Worm (Caenorhabditis elegans) whole organism, late embryonic: ENCODE results near the gene H03G16.6.

Experiments used
- C38D4.7 ChIP-seq: fragments of 200-800 bp; sonication (Bioruptor generic); optimal IDR thresholded peaks from 2 replicates; lab custom pipeline; 2018; ENCODE audit warnings: mild to moderate bottlenecking, missing genetic modification characterization, moderate library complexity, missing compliant biosample characterization
- K09A11.1 ChIP-seq: sonication (generic microtip); optimal IDR thresholded peaks from 2 replicates; lab custom pipeline; 2017; ENCODE audit warnings: antibody characterized with exemption, mild to moderate bottlenecking, missing genetic modification characterization, missing compliant biosample characterization; ENCODE audit not compliant: insufficient read depth
- T23F11.4 ChIP-seq: fragments of 200-800 bp; sonication (Bioruptor generic); optimal IDR thresholded peaks from 2 replicates; lab custom pipeline; 2018; ENCODE audit warnings: mild to moderate bottlenecking, missing genetic modification characterization, missing compliant biosample characterization
- ama-1 ChIP-seq: fragments of 150-350 bp; optimal IDR thresholded peaks from 2 replicates; lab custom pipeline; 2014
- ceh-14 ChIP-seq: sonication (generic microtip); optimal IDR thresholded peaks from 2 replicates; lab custom pipeline; 2016; ENCODE audit warnings: missing genotype, missing genetic modification characterization, missing compliant biosample characterization
- ceh-18 ChIP-seq: sonication (generic microtip); optimal IDR thresholded peaks from 2 replicates; lab custom pipeline; 2016; ENCODE audit warnings: missing genetic modification characterization, missing compliant biosample characterization
- ceh-19 ChIP-seq: fragments of 200-800 bp; sonication (Bioruptor generic); optimal IDR thresholded peaks from 2 replicates; lab custom pipeline; 2018; ENCODE audit warnings: mild to moderate bottlenecking, missing genetic modification characterization, missing compliant biosample characterization
- ceh-2 ChIP-seq: sonication (generic microtip); optimal IDR thresholded peaks from 2 replicates; lab custom pipeline; 2016; ENCODE audit warnings: missing genotype, missing genetic modification characterization, missing compliant biosample characterization
- ceh-22 ChIP-seq: sonication (generic microtip); optimal IDR thresholded peaks from 2 replicates; lab custom pipeline; 2017; ENCODE audit warnings: missing biosample characterization, missing genetic modification characterization
- ceh-24 ChIP-seq: sonication (generic microtip); optimal IDR thresholded peaks from 2 replicates; lab custom pipeline; 2016; ENCODE audit warnings: mild to moderate bottlenecking, missing genetic modification characterization, missing compliant biosample characterization
- ceh-30 ChIP-seq: fragments of 150-350 bp; optimal IDR thresholded peaks from 2 replicates; lab custom pipeline; 2014; ENCODE audit warnings: missing biosample characterization, missing genetic modification characterization
- ceh-31 ChIP-seq: sonication (generic microtip); optimal IDR thresholded peaks from 2 replicates; lab custom pipeline; 2016; ENCODE audit warnings: missing genetic modification characterization, missing compliant biosample characterization
- ceh-45 ChIP-seq: fragments of 200-800 bp; sonication (Bioruptor generic); IDR thresholded peaks from 2 replicates; pipeline ENCODE4 v1.3.6; 2022; ENCODE audit warnings: missing genetic modification reagents, missing genetic modification characterization, missing compliant biosample characterization
- ceh-48 ChIP-seq: sonication (generic microtip); optimal IDR thresholded peaks from 2 replicates; lab custom pipeline; 2016; ENCODE audit warnings: missing genetic modification characterization, inconsistent platforms, missing compliant biosample characterization
- ceh-6 ChIP-seq: fragments of 200-800 bp; sonication (Bioruptor generic); optimal IDR thresholded peaks from 2 replicates; lab custom pipeline; 2018; ENCODE audit warnings: mild to moderate bottlenecking, missing genetic modification characterization, missing compliant biosample characterization
- ceh-9 ChIP-seq: sonication (generic microtip); optimal IDR thresholded peaks from 2 replicates; lab custom pipeline; 2016; ENCODE audit warnings: mild to moderate bottlenecking, missing genetic modification characterization, inconsistent platforms, missing compliant biosample characterization
- elt-2 ChIP-seq: sonication (generic microtip); optimal IDR thresholded peaks from 2 replicates; lab custom pipeline; 2016; ENCODE audit warnings: missing genetic modification reagents, missing genetic modification characterization, missing compliant biosample characterization
- elt-4 ChIP-seq: sonication (generic microtip); optimal IDR thresholded peaks from 2 replicates; lab custom pipeline; 2016; ENCODE audit warnings: missing genetic modification characterization, missing compliant biosample characterization
- fax-1 ChIP-seq: sonication (generic microtip); optimal IDR thresholded peaks from 2 replicates; lab custom pipeline; 2016; ENCODE audit warnings: missing genotype, missing genetic modification characterization, missing compliant biosample characterization
- fkh-6 ChIP-seq: sonication (generic microtip); optimal IDR thresholded peaks from 2 replicates; lab custom pipeline; 2016; ENCODE audit warnings: missing genetic modification characterization, missing compliant biosample characterization
- gmeb-2 ChIP-seq: sonication (generic microtip); optimal IDR thresholded peaks from 2 replicates; lab custom pipeline; 2016; ENCODE audit warnings: missing genetic modification characterization, inconsistent platforms, missing compliant biosample characterization
- hlh-30 ChIP-seq: sonication (generic microtip); optimal IDR thresholded peaks from 2 replicates; lab custom pipeline; 2017; ENCODE audit warnings: antibody characterized with exemption, missing genetic modification characterization, missing compliant biosample characterization; ENCODE audit not compliant: insufficient read depth
- lim-6 ChIP-seq: sonication (generic microtip); optimal IDR thresholded peaks from 2 replicates; lab custom pipeline; 2016; ENCODE audit warnings: missing genetic modification characterization, missing compliant biosample characterization
- npax-4 ChIP-seq: sonication (generic microtip); optimal IDR thresholded peaks from 2 replicates; lab custom pipeline; 2016; ENCODE audit warnings: missing genetic modification characterization, missing compliant biosample characterization
- odd-2 ChIP-seq: sonication (generic microtip); optimal IDR thresholded peaks from 2 replicates; lab custom pipeline; 2017; ENCODE audit warnings: antibody characterized with exemption, mild to moderate bottlenecking, missing genetic modification characterization, missing compliant biosample characterization
- pag-3 ChIP-seq: sonication (generic microtip); optimal IDR thresholded peaks from 2 replicates; lab custom pipeline; 2016; ENCODE audit warnings: missing compliant biosample characterization, missing genetic modification characterization, borderline replicate concordance
- pat-9 ChIP-seq: fragments of 200-800 bp; sonication (Bioruptor generic); optimal IDR thresholded peaks from 2 replicates; lab custom pipeline; 2018; ENCODE audit warnings: mild to moderate bottlenecking, missing genetic modification characterization, moderate library complexity, missing compliant biosample characterization
- pha-4 ChIP-seq: fragments of 150-350 bp; optimal IDR thresholded peaks from 2 replicates; lab custom pipeline; 2018; ENCODE audit warnings: missing biosample characterization, missing genetic modification reagents, missing genetic modification characterization
- ref-2 ChIP-seq: sonication (generic microtip); optimal IDR thresholded peaks from 2 replicates; lab custom pipeline; 2016; ENCODE audit warnings: missing genetic modification characterization, missing compliant biosample characterization
- rnt-1 ChIP-seq: sonication (generic microtip); optimal IDR thresholded peaks from 2 replicates; lab custom pipeline; 2016; ENCODE audit warnings: missing genetic modification characterization, missing compliant biosample characterization
- syd-9 ChIP-seq: sonication (generic microtip); optimal IDR thresholded peaks from 2 replicates; lab custom pipeline; 2016; ENCODE audit warnings: mild to moderate bottlenecking, missing genetic modification characterization, moderate library complexity, missing compliant biosample characterization
- tbx-7 ChIP-seq: sonication (generic microtip); optimal IDR thresholded peaks from 2 replicates; lab custom pipeline; 2016; ENCODE audit warnings: missing genotype, missing genetic modification characterization, missing compliant biosample characterization
- unc-3 ChIP-seq, 2 experiments: fragments of 200-800 bp in 1 of 2; sonication (Bioruptor generic) in 1 of 2; sonication (generic microtip) in 1 of 2; conservative IDR thresholded peaks in 1 of 2; optimal IDR thresholded peaks in 1 of 2; 2 replicates each; pipeline versions ENCODE4 v1.3.6 to Lab custom; 2016 to 2022; ENCODE audit warnings: missing compliant biosample characterization in 2 of 2, missing genetic modification characterization in 2 of 2, missing genetic modification reagents in 1 of 2
- unc-42 ChIP-seq: sonication (generic microtip); optimal IDR thresholded peaks from 2 replicates; lab custom pipeline; 2016; ENCODE audit warnings: missing genotype, missing genetic modification characterization, missing compliant biosample characterization
- zip-5 ChIP-seq: sonication (generic microtip); optimal IDR thresholded peaks from 2 replicates; lab custom pipeline; 2016; ENCODE audit warnings: missing genetic modification characterization, missing compliant biosample characterization
- ztf-16 ChIP-seq: sonication (generic microtip); optimal IDR thresholded peaks from 2 replicates; lab custom pipeline; 2017; ENCODE audit warnings: missing genetic modification characterization, missing compliant biosample characterization

The H03G16.6 gene

DNA sequence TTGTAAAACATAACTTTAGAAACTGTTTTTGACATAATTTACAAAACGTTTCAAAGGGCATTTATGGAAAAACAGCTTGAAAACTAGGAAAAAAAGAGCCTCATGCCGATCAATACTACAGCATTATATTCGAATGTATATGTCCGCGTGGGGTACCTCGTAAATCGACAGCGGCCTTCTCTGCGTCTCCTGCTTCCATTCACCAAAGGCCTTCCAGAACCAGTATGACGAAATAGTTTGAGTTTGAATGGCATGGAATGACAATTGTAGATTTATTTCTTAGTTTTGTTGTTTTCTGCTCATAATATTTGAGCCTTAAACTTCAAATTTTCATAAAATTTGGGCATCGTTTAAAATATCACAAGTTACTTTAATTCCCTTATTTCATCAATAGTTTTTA, 7.1 kb upstream of the H03G16.6 start:
- TF ChIP-seq C38D4.7 (GFP tag; lab: Kevin White, UChicago) (no peak), ceh-48 (tag; lab: Kevin White, UChicago) (no peak), odd-2 (tag; lab: Kevin White, UChicago) (no peak), ceh-6 (GFP tag; lab: Kevin White, UChicago) (no peak), ama-1 (lab: Kevin White, UChicago) (no peak), npax-4 (tag; lab: Kevin White, UChicago) (no peak), fax-1 (tag; lab: Kevin White, UChicago) (no peak), ref-2 (tag; lab: Kevin White, UChicago) (no peak), T23F11.4 (no peak)
- TF ChIP-seq, all 69 proteins: peak for 0

ce11 chrX:15047541-15047940, 4.9 kb upstream of the H03G16.6 start:
- TF ChIP-seq tbx-7 (tag; lab: Kevin White, UChicago) = no peak
- TF ChIP-seq ref-2 (tag; lab: Kevin White, UChicago) = no peak
- no peak for TF ChIP-seq odd-2 (tag; lab: Kevin White, UChicago)
- TF ChIP-seq syd-9 = no peak
- TF ChIP-seq ceh-9 (tag; lab: Kevin White, UChicago) = no peak
- no peak for TF ChIP-seq pha-4 (tag; lab: Kevin White, UChicago)
- no peak for TF ChIP-seq unc-3 (GFP tag; conservative IDR thresholded peaks at IDR 0.05; lab: Robert Waterston, UW)
- TF ChIP-seq unc-3 (tag; optimal IDR thresholded peaks at IDR 0.05; lab: Kevin White, UChicago) = no peak
- no peak for TF ChIP-seq ceh-22 (tag; lab: Kevin White, UChicago)
- no peak for TF ChIP-seq ztf-16
- TF ChIP-seq hlh-30 = no peak
- no peak for TF ChIP-seq npax-4 (tag; lab: Kevin White, UChicago)
- no peak for TF ChIP-seq rnt-1 (tag; lab: Kevin White, UChicago)
- no peak for TF ChIP-seq pag-3 (tag; lab: Kevin White, UChicago)
- TF ChIP-seq ceh-31 (tag; lab: Kevin White, UChicago) = no peak
- no peak for TF ChIP-seq lim-6 (tag; lab: Kevin White, UChicago)
- no peak for TF ChIP-seq elt-2 (tag; lab: Kevin White, UChicago)
- no peak for TF ChIP-seq fkh-6 (tag; lab: Kevin White, UChicago)
- no peak for TF ChIP-seq ceh-24
- no peak for TF ChIP-seq ceh-19 (GFP tag; lab: Kevin White, UChicago)

ce11 chrX:15050006-15050405, 2.5 kb upstream of the H03G16.6 start:
- TF ChIP-seq ceh-14 (tag; lab: Kevin White, UChicago) (no peak), elt-4 (tag; lab: Kevin White, UChicago) (no peak), zip-5 (no peak), ceh-45 (GFP tag; lab: Robert Waterston, UW) (no peak), pat-9 (tag; lab: Kevin White, UChicago) (no peak), gmeb-2 (tag; lab: Kevin White, UChicago) (no peak), pag-3 (tag; lab: Kevin White, UChicago) (no peak), ceh-18 (no peak), K09A11.1 (tag; lab: Kevin White, UChicago) (no peak), ceh-24 (no peak), ceh-6 (GFP tag; lab: Kevin White, UChicago) (no peak), unc-42 (tag; lab: Kevin White, UChicago) (no peak), ceh-9 (tag; lab: Kevin White, UChicago) (no peak), ceh-30 (tag; lab: Kevin White, UChicago) (no peak), fax-1 (tag; lab: Kevin White, UChicago) (no peak), hlh-30 (no peak), ceh-2 (no peak), T23F11.4 (no peak), pha-4 (tag; lab: Kevin White, UChicago) (no peak), lim-6 (tag; lab: Kevin White, UChicago) (no peak)
